Fruit fly (Drosophila melanogaster): ENCODE measurements around the gene CG8565.

CG8565 gene

DNA sequence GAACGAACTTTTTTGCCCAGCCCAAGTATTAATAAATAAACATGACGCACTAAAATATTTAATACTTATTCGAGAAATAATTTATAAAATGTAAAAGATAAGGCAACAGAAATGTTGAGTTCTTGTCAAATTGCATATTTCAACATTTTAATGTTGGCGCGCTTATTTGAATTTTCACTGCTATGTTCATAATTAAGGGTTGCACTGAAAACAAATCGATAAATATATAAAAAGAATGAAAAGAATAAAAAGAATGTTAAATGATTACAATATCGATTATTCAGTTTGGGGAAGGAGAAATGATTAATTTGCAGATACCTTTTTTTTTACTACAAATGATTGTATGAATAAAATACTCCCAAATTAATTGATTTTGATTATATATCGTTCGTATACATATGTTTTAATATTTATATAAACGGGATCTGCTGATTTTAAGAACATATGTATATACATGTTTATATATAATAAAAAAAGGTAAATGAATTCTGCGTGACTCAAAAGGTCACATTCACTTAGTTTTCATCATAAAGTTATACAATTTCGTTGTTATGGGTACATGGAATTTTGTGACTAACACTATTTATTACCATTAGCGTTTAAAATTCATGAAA, 29.3 kb downstream of the CG8565 start (continued):
- no peak for TF ChIP-seq dimm (GFP tag; IDR thresholded peaks at IDR 0.05)
- TF ChIP-seq CG6175 (GFP tag; IDR thresholded peaks at IDR 0.05), result no peak
- TF ChIP-seq hbn (GFP tag; IDR thresholded peaks at IDR 0.05; ENCODE audit: partially characterized antibody), result 0 out of 2 replicates have a peak, but pooled peaks have one; percentile 11
- TF ChIP-seq CG11723 (GFP tag; optimal IDR thresholded peaks at IDR 0.05), result no peak
- TF ChIP-seq CG2678 (tag; optimal IDR thresholded peaks at IDR 0.05), result no peak
- TF ChIP-seq pan (optimal IDR thresholded peaks at IDR 0.05), result no peak
- no peak for TF ChIP-seq pan (GFP tag; optimal IDR thresholded peaks at IDR 0.05 in 1 of 2, IDR thresholded peaks at IDR 0.05 in 1 of 2)
- no peak for TF ChIP-seq Hmx (GFP tag; optimal IDR thresholded peaks at IDR 0.05)
- peak; percentile 37 for TF ChIP-seq CG6254 (GFP tag; optimal IDR thresholded peaks at IDR 0.05)
- no peak for TF ChIP-seq al (GFP tag; IDR thresholded peaks at IDR 0.05)
- TF ChIP-seq Fer1 (GFP tag; optimal IDR thresholded peaks at IDR 0.05), result no peak
- no peak for TF ChIP-seq vnd (GFP tag; IDR thresholded peaks at IDR 0.05; ENCODE audit: partially characterized antibody)
- TF ChIP-seq CG13287 (GFP tag; IDR thresholded peaks at IDR 0.05; ENCODE audit: partially characterized antibody), result peak; percentile 42; the same call in 1 of the 2 replicates
- TF ChIP-seq HLH4C (GFP tag; IDR thresholded peaks at IDR 0.05; ENCODE audit: partially characterized antibody), result peak; percentile 49; the same call in 1 of the 3 replicates
- no peak for TF ChIP-seq CG12236 (GFP tag; optimal IDR thresholded peaks at IDR 0.05)
- peak; percentile 14 for TF ChIP-seq CG14710 (tag; optimal IDR thresholded peaks at IDR 0.05)
- TF ChIP-seq CG30020 (tag; optimal IDR thresholded peaks at IDR 0.05), result peak; percentile 62
- TF ChIP-seq dan (GFP tag; IDR thresholded peaks at IDR 0.05), result no peak
- TF ChIP-seq run (tag; optimal IDR thresholded peaks at IDR 0.05), result no peak
- TF ChIP-seq CG12071 (GFP tag; optimal IDR thresholded peaks at IDR 0.05), result no peak
- TF ChIP-seq CG4282 (GFP tag; optimal IDR thresholded peaks at IDR 0.05), result no peak
- no peak for TF ChIP-seq CG2202 (tag; optimal IDR thresholded peaks at IDR 0.05)
- peak; percentile 47; the same call in 2 of the 4 replicates for TF ChIP-seq Dll (GFP tag; IDR thresholded peaks at IDR 0.05; ENCODE audit: partially characterized antibody)
- peak; percentile 97 for TF ChIP-seq CG2116 (GFP tag; optimal IDR thresholded peaks at IDR 0.05)
- TF ChIP-seq Sry-δ (GFP tag; optimal IDR thresholded peaks at IDR 0.05), result peak; percentile 32
- TF ChIP-seq jigr1 (GFP tag; IDR thresholded peaks at IDR 0.05), result no peak
- peak; percentile 34 for TF ChIP-seq abd-A (tag; optimal IDR thresholded peaks at IDR 0.05)
- peak; percentile 55; the same call in 1 of the 2 replicates for TF ChIP-seq bbx (GFP tag; IDR thresholded peaks at IDR 0.05; ENCODE audit: partially characterized antibody)
- peak; percentile 9 for TF ChIP-seq CG1603 (tag; optimal IDR thresholded peaks at IDR 0.05)
- TF ChIP-seq crol (GFP tag; IDR thresholded peaks at IDR 0.05), result no peak
- TF ChIP-seq Opbp (GFP tag; IDR thresholded peaks at IDR 0.05; ENCODE audit: partially characterized antibody), result peak; percentile 16; the same call in 1 of the 3 replicates
- no peak for TF ChIP-seq CG15696 (tag; optimal IDR thresholded peaks at IDR 0.05)
- no peak for TF ChIP-seq CG3726 (GFP tag; IDR thresholded peaks at IDR 0.05)
- TF ChIP-seq phol (tag; optimal IDR thresholded peaks at IDR 0.05), result no peak
- no peak for TF ChIP-seq CG12942 (GFP tag; optimal IDR thresholded peaks at IDR 0.05)

DNA sequence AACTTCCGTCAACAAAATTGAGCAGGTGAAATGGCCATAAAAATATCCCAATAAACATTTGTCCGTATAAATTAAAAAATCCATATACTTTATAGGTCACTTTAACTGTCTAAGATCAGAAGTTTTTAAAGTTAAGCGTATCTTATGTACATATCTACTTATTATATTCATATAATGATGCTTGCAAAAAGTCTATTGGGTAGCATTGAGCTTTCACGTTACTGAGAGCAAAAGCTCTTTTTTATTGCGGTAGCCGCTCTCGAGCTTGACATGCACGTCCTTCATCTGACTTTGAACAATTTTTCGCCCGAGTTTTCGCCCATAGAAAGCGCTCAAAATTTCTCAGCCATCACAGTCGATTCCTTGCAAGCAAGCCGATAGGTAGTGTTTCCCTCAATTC, 30.2 kb downstream of the CG8565 start, which contains the start of gene Gapdh2:
Gene Gapdh2 (plus strand): TSS at position 283 of the 400 bp plus-strand sequence.
- peak; percentile 97 for TF ChIP-seq CG11696 (GFP tag; IDR thresholded peaks at IDR 0.05)
- peak; percentile 98 for TF ChIP-seq tin (GFP tag; optimal IDR thresholded peaks at IDR 0.05)
- TF ChIP-seq yki (optimal IDR thresholded peaks at IDR 0.05), result no peak
- TF ChIP-seq maf-S (GFP tag; optimal IDR thresholded peaks at IDR 0.05), result peak; percentile 96
- TF ChIP-seq bcd (GFP tag; optimal IDR thresholded peaks at IDR 0.05), result peak; percentile 99
- peak; percentile 96 for TF ChIP-seq trem (tag; optimal IDR thresholded peaks at IDR 0.05)
- peak; percentile 96 for TF ChIP-seq CG1024 (GFP tag; IDR thresholded peaks at IDR 0.05)
- peak; percentile 88 for TF ChIP-seq pnt (GFP tag; optimal IDR thresholded peaks at IDR 0.05)
- TF ChIP-seq peb (GFP tag; IDR thresholded peaks at IDR 0.05), result peak; percentile 95
- peak; percentile 99 for TF ChIP-seq E2f1 (GFP tag; IDR thresholded peaks at IDR 0.05)
- TF ChIP-seq CG13123 (GFP tag; optimal IDR thresholded peaks at IDR 0.05), result peak; percentile 96
- TF ChIP-seq CG4617 (GFP tag; optimal IDR thresholded peaks at IDR 0.05; ENCODE audit: borderline replicate concordance), result peak; percentile 95
- TF ChIP-seq Pdp1 (GFP tag; optimal IDR thresholded peaks at IDR 0.05), result peak; percentile 97
- peak in 1 of 3 experiments; percentile 92 for TF ChIP-seq Stat92E (GFP tag; optimal IDR thresholded peaks at IDR 0.05)
- TF ChIP-seq CG17568 (GFP tag; optimal IDR thresholded peaks at IDR 0.05), result peak; percentile 99
- TF ChIP-seq seq (GFP tag; IDR thresholded peaks at IDR 0.05), result peak; percentile 99

All from whole organism, embryonic.